Fruit fly (Drosophila melanogaster) whole organism, prepupa: ENCODE results near the gene CG42264.

ENCODE experiments used
- Blimp-1 ChIP-seq: fragments of 200-800 bp; sonication (Bioruptor generic); optimal IDR thresholded peaks from 3 replicates; lab custom pipeline; 2017; ENCODE audit warnings: missing biosample characterization, missing genetic modification characterization, mild to moderate bottlenecking, moderate library complexity, missing genetic modification reagents
- CG10669 ChIP-seq: fragments of 200-800 bp; sonication (Bioruptor generic); optimal IDR thresholded peaks from 3 replicates; lab custom pipeline; 2018; ENCODE audit warnings: missing biosample characterization, mild to moderate bottlenecking, missing genetic modification characterization, moderate library complexity
- CG16779 ChIP-seq: fragments of 200-800 bp; sonication (Bioruptor generic); optimal IDR thresholded peaks from 3 replicates; lab custom pipeline; 2017; ENCODE audit warnings: missing biosample characterization, mild to moderate bottlenecking, missing genetic modification characterization
- CG8632 ChIP-seq: fragments of 200-800 bp; sonication (Bioruptor generic); optimal IDR thresholded peaks from 3 replicates; lab custom pipeline; 2016; ENCODE audit warnings: missing biosample characterization, missing genetic modification characterization
- Ets21C ChIP-seq: fragments of 200-800 bp; sonication (Bioruptor generic); optimal IDR thresholded peaks from 3 replicates; lab custom pipeline; 2016; ENCODE audit warnings: missing biosample characterization, missing genetic modification characterization
- Gug ChIP-seq: fragments of 200-800 bp; sonication (Bioruptor generic); IDR thresholded peaks from 2 replicates; pipeline ENCODE4 v1.3.6; 2022; ENCODE audit warnings: missing biosample characterization, missing genetic modification characterization
- Hr4 ChIP-seq: fragments of 200-800 bp; sonication (Bioruptor generic); optimal IDR thresholded peaks from 3 replicates; lab custom pipeline; 2016; ENCODE audit warnings: missing biosample characterization, missing genetic modification characterization
- Sox102F ChIP-seq: fragments of 200-800 bp; sonication (Bioruptor generic); optimal IDR thresholded peaks from 2 replicates; lab custom pipeline; 2016; ENCODE audit warnings: missing biosample characterization, mild to moderate bottlenecking, missing genetic modification characterization
- dac ChIP-seq: fragments of 200-800 bp; sonication (Bioruptor generic); optimal IDR thresholded peaks from 2 replicates; lab custom pipeline; 2017; ENCODE audit warnings: missing biosample characterization, mild to moderate bottlenecking, missing genetic modification characterization
- dsx ChIP-seq: fragments of 200-800 bp; optimal IDR thresholded peaks from 3 replicates; lab custom pipeline; 2019; ENCODE audit warnings: missing biosample characterization, mild to moderate bottlenecking, missing genetic modification characterization, moderate library complexity; ENCODE audit not compliant: poor library complexity, severe bottlenecking
- pdm3 ChIP-seq: fragments of 200-800 bp; sonication (Bioruptor generic); optimal IDR thresholded peaks from 3 replicates; lab custom pipeline; 2016; ENCODE audit warnings: missing biosample characterization, missing genetic modification characterization

DNA sequence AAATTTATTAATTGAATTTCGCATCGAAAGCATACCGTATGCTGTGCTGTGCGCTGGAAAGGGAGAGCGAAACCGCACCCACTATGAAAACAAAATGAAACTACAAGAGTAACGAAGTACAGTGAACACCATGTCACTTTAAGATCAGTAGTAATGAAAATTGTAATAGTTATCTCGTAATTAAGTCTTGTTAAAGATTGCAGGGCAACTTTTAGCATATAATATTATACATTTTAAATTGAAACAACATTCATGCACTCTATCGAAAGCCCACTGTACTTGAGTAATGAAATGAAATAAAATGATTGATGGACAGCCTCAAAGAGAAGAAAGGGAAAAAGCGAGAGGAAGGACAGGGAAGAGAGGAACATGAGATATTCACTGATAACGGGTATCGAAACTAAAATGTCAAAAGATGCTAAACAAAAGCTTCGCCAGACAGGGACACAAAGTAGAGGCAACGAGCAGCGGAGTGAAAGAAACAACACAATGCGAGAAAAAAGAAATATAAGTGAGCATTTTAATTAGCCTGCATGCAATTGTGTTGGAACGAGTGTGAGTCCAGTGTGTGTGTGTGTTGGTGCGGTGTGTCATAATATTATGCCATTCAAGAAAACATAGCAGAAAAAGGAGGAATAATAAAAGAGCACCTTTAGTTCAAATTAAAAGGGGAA lies 41.0 kb downstream of the CG42264 start:
- TF ChIP-seq Ets21C (GFP tag; lab: Kevin White, UChicago) = peak; percentile 88
- peak; percentile 67 for TF ChIP-seq dac
- TF ChIP-seq Sox102F (GFP tag; lab: Kevin White, UChicago) = peak; percentile 92
- TF ChIP-seq dsx (GFP tag; lab: Kevin White, UChicago) = peak; percentile 88
- TF ChIP-seq CG16779 (tag; lab: Kevin White, UChicago) = peak; percentile 71
- peak; percentile 89 for TF ChIP-seq Gug (GFP tag; lab: Robert Waterston, UW)
- TF ChIP-seq CG8632 (GFP tag; lab: Kevin White, UChicago) = peak; percentile 90
- TF ChIP-seq CG10669 (GFP tag; lab: Kevin White, UChicago) = peak; percentile 83
- TF ChIP-seq Hr4 = peak; percentile 92
- peak; percentile 95 for TF ChIP-seq pdm3 (GFP tag; lab: Kevin White, UChicago)
- peak; percentile 43 for TF ChIP-seq Blimp-1 (GFP tag; lab: Kevin White, UChicago)
